Fruit fly (Drosophila melanogaster): ENCODE measurements around the gene CG4393.
A peak's percentile ranks its signal among the peaks of the same experiment; 100 is the strongest.

Gene CG4393

DNA sequence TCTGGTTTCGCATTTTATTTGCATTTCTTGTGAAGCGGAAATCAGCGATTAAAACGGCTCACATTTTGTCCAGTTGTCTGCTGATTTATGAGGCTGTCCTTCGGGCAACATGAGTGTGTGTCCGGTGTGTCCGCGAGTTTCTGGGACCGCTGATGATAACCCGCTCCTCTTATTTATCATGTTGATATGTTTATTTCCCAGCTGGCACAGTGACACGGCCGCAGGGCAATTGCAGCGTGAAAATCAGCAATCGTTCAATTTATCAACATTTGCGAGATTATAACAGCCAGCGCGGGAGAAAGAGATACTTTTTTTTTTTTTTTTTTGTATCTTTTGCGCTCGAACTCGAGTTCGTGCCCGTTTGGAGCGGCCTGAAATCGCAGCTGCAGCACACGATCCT, 24.2 kb downstream of the CG4393 start:
- TF ChIP-seq Myc (optimal IDR thresholded peaks at IDR 0.05) (no peak), rgr (GFP tag; optimal IDR thresholded peaks at IDR 0.05) (no peak), Rel (GFP tag; optimal IDR thresholded peaks at IDR 0.05) (no peak), Rel (tag; optimal IDR thresholded peaks at IDR 0.05) (no peak), Dfd (GFP tag; optimal IDR thresholded peaks at IDR 0.05) (no peak), Dif (GFP tag; optimal IDR thresholded peaks at IDR 0.05; ENCODE audit: partially characterized antibody) (no peak), N (GFP tag; optimal IDR thresholded peaks at IDR 0.05) (no peak), foxo (GFP tag; optimal IDR thresholded peaks at IDR 0.05) (no peak), Abd-B (GFP tag; optimal IDR thresholded peaks at IDR 0.05) (no peak), dmrt93B (GFP tag; optimal IDR thresholded peaks at IDR 0.05) (no peak), lola (GFP tag; optimal IDR thresholded peaks at IDR 0.05) (no peak), h (GFP tag; optimal IDR thresholded peaks at IDR 0.05) (no peak), sv (GFP tag; optimal IDR thresholded peaks at IDR 0.05) (no peak), pan (optimal IDR thresholded peaks at IDR 0.05) (no peak), woc (GFP tag; optimal IDR thresholded peaks at IDR 0.05) (no peak), dl (GFP tag; optimal IDR thresholded peaks at IDR 0.05; ENCODE audit: insufficient read depth in 1 of 2, partially characterized antibody in 2 of 2) (no peak), Hnf4 (GFP tag; optimal IDR thresholded peaks at IDR 0.05) (no peak), Vsx2 (GFP tag; optimal IDR thresholded peaks at IDR 0.05; ENCODE audit: partially characterized antibody) (no peak), HLH106 (tag; optimal IDR thresholded peaks at IDR 0.05) (no peak)

DNA sequence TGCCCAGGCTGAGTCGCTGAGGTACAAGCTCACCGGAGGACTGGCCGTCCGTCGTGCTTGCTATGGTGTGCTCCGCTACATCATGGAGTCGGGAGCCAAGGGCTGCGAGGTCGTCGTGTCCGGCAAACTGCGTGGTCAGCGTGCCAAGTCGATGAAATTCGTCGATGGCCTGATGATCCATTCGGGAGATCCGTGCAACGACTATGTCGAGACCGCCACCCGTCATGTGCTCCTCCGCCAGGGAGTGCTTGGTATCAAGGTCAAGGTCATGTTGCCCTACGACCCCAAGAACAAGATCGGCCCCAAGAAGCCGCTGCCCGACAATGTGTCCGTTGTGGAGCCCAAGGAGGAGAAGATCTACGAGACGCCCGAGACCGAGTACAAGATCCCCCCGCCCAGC, 25.2 kb downstream of the CG4393 start:
- TF ChIP-seq tai (GFP tag; optimal IDR thresholded peaks at IDR 0.05) = no peak
- no peak for TF ChIP-seq foxo (GFP tag; optimal IDR thresholded peaks at IDR 0.05)
- no peak for TF ChIP-seq pan (optimal IDR thresholded peaks at IDR 0.05)

DNA sequence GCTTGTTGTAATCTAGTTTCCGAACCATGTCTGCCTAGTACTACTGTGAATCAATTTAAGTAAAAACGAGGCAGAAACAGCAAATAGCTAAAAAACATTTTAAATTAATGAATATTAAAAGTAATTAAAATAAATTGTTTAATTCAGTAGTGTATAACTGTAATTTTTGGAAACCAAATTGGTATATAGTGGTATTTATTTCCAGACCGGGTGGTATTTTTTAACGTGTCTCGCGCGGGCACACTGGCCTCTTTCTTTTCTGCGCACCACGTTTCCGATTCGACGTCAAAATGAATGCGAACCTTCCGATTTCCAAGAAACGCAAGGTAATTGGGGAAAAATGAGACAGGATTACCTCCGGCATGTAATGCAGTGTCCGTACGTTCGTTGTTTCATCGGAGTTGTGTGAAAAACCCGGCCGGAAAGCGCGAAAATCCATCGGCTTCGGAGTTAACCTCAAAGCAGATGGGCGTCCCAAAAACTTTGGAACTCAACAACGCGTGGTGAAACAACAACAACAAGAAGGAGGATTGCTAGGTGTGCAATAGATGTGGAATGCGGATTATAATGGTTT, 25.9 kb downstream of the CG4393 start, which contains the start of gene RpS3:
TSS of gene RpS3 (plus strand) at position 248 of the 574 bp plus-strand sequence.
- TF ChIP-seq Dif (GFP tag; optimal IDR thresholded peaks at IDR 0.05; ENCODE audit: partially characterized antibody) (no peak), Rel (GFP tag; optimal IDR thresholded peaks at IDR 0.05) (no peak), Rel (tag; optimal IDR thresholded peaks at IDR 0.05) (peak; percentile 42), HLH106 (tag; optimal IDR thresholded peaks at IDR 0.05) (peak; percentile 25), rgr (GFP tag; optimal IDR thresholded peaks at IDR 0.05) (peak; percentile 32), woc (GFP tag; optimal IDR thresholded peaks at IDR 0.05) (no peak), sv (GFP tag; optimal IDR thresholded peaks at IDR 0.05) (no peak), fru (GFP tag; optimal IDR thresholded peaks at IDR 0.05) (no peak), Sp1 (GFP tag; optimal IDR thresholded peaks at IDR 0.05) (peak; percentile 56), Myc (optimal IDR thresholded peaks at IDR 0.05) (peak; percentile 46)

DNA sequence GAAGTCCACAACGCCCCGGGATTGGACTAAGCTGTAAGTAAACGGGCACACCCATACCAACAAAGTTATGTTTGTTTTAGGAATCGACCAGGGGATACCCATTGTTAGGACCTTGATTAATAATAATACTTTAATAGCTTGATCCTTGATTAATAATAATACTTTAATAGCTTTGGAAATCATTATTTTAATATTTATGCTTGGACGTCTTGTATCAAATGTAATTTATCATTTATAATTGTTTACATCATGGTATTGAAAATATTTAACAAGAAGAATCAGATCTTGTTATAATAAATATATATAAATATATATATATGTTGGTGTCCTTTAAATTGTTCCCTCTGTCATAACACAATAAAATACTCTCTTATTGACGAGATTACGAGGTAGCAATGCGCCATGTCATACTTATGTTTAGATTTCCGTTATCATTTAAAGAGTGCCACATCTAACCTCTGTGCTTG, 27.6 kb downstream of the CG4393 start:
- peak; percentile 79 for TF ChIP-seq HLH106 (tag; optimal IDR thresholded peaks at IDR 0.05)
- no peak for TF ChIP-seq Dfd (GFP tag; optimal IDR thresholded peaks at IDR 0.05)
- no peak for TF ChIP-seq N (GFP tag; optimal IDR thresholded peaks at IDR 0.05)
- peak; percentile 80 for TF ChIP-seq rgr (GFP tag; optimal IDR thresholded peaks at IDR 0.05)
- no peak for TF ChIP-seq jim (GFP tag; optimal IDR thresholded peaks at IDR 0.05)
- TF ChIP-seq OdsH (GFP tag; optimal IDR thresholded peaks at IDR 0.05) = peak; percentile 83
- no peak for TF ChIP-seq Abd-B (GFP tag; optimal IDR thresholded peaks at IDR 0.05)
- no peak for TF ChIP-seq ey (GFP tag; optimal IDR thresholded peaks at IDR 0.05)
- TF ChIP-seq dmrt93B (GFP tag; optimal IDR thresholded peaks at IDR 0.05) = peak; percentile 28
- TF ChIP-seq dsf (GFP tag; optimal IDR thresholded peaks at IDR 0.05; ENCODE audit: borderline replicate concordance) = no peak
- no peak for TF ChIP-seq Vsx2 (GFP tag; optimal IDR thresholded peaks at IDR 0.05; ENCODE audit: partially characterized antibody)
- peak; percentile 68 for TF ChIP-seq h (GFP tag; optimal IDR thresholded peaks at IDR 0.05)
- TF ChIP-seq CG9705 (GFP tag; optimal IDR thresholded peaks at IDR 0.05) = no peak
- TF ChIP-seq tai (GFP tag; optimal IDR thresholded peaks at IDR 0.05) = no peak
- TF ChIP-seq brk (GFP tag; optimal IDR thresholded peaks at IDR 0.05) = no peak
- TF ChIP-seq Rel (GFP tag; optimal IDR thresholded peaks at IDR 0.05) = no peak
- peak; percentile 28 for TF ChIP-seq Rel (tag; optimal IDR thresholded peaks at IDR 0.05)
- TF ChIP-seq Hnf4 (GFP tag; optimal IDR thresholded peaks at IDR 0.05) = no peak
- TF ChIP-seq Myc (optimal IDR thresholded peaks at IDR 0.05) = no peak
- no peak for TF ChIP-seq sage (GFP tag; optimal IDR thresholded peaks at IDR 0.05)
- TF ChIP-seq woc (GFP tag; optimal IDR thresholded peaks at IDR 0.05) = peak; percentile 53
- TF ChIP-seq lola (GFP tag; optimal IDR thresholded peaks at IDR 0.05) = no peak
- TF ChIP-seq Mio (GFP tag; optimal IDR thresholded peaks at IDR 0.05) = no peak
- peak; percentile 85 for TF ChIP-seq Sp1 (GFP tag; optimal IDR thresholded peaks at IDR 0.05)
- TF ChIP-seq dl (GFP tag; optimal IDR thresholded peaks at IDR 0.05; ENCODE audit: insufficient read depth in 1 of 2, partially characterized antibody in 2 of 2) = no peak
- peak in 1 of 2 experiments; percentile 75 for TF ChIP-seq foxo (GFP tag; optimal IDR thresholded peaks at IDR 0.05)
- TF ChIP-seq Hr83 (GFP tag; optimal IDR thresholded peaks at IDR 0.05; ENCODE audit: poor library complexity, severe bottlenecking) = no peak
- TF ChIP-seq Jra (GFP tag; optimal IDR thresholded peaks at IDR 0.05) = no peak
- no peak for TF ChIP-seq usp (GFP tag; optimal IDR thresholded peaks at IDR 0.05)
- no peak for TF ChIP-seq br (GFP tag; optimal IDR thresholded peaks at IDR 0.05)
- no peak for TF ChIP-seq CrebA (GFP tag; optimal IDR thresholded peaks at IDR 0.05; ENCODE audit: borderline replicate concordance)
- TF ChIP-seq psq (GFP tag; optimal IDR thresholded peaks at IDR 0.05) = peak; percentile 78
- TF ChIP-seq pan (optimal IDR thresholded peaks at IDR 0.05) = no peak
- TF ChIP-seq CG32264 (GFP tag; optimal IDR thresholded peaks at IDR 0.05) = no peak
- TF ChIP-seq sv (GFP tag; optimal IDR thresholded peaks at IDR 0.05) = peak; percentile 38
- no peak for TF ChIP-seq GATAd (GFP tag; optimal IDR thresholded peaks at IDR 0.05)
- TF ChIP-seq fru (GFP tag; optimal IDR thresholded peaks at IDR 0.05) = peak; percentile 27
- TF ChIP-seq Dif (GFP tag; optimal IDR thresholded peaks at IDR 0.05; ENCODE audit: partially characterized antibody) = no peak

Measured in whole organism, wandering third instar larva.